Worm (Caenorhabditis elegans): ENCODE results near the gene set-30.

Gene set-30

ce11 chrX:4982009-4982625, 17.0 kb upstream of the set-30 start:
- TF ChIP-seq F37D6.2 (tag; optimal IDR thresholded peaks at IDR 0.05) (peak; percentile 26), jun-1 (tag; optimal IDR thresholded peaks at IDR 0.05) (no peak), hlh-30 (tag; optimal IDR thresholded peaks at IDR 0.05; ENCODE audit: insufficient read depth) (no peak), ama-1 (optimal IDR thresholded peaks at IDR 0.05) (no peak), duxl-1 (tag; optimal IDR thresholded peaks at IDR 0.05; ENCODE audit: poor library complexity) (no peak), hlh-11 (tag; optimal IDR thresholded peaks at IDR 0.05) (no peak), T20F7.1 (GFP tag; optimal IDR thresholded peaks at IDR 0.05) (no peak), F10B5.3 (tag; optimal IDR thresholded peaks at IDR 0.05) (no peak), nhr-25 (tag; optimal IDR thresholded peaks at IDR 0.05; ENCODE audit: borderline replicate concordance, insufficient read depth) (no peak), ceh-20 (GFP tag; IDR thresholded peaks at IDR 0.05) (no peak), Y105C5A.15 (GFP tag; IDR thresholded peaks at IDR 0.05) (no peak), nhr-237 (tag; optimal IDR thresholded peaks at IDR 0.05) (no peak), egl-27 (tag; optimal IDR thresholded peaks at IDR 0.05) (no peak), dpl-1 (GFP tag; optimal IDR thresholded peaks at IDR 0.05) (no peak), lin-1 (GFP tag; IDR thresholded peaks at IDR 0.05) (no peak), nhr-42 (GFP tag; IDR thresholded peaks at IDR 0.05) (no peak), dmd-8 (GFP tag; IDR thresholded peaks at IDR 0.05) (no peak), spr-3 (GFP tag; optimal IDR thresholded peaks at IDR 0.05) (no peak), hif-1 (tag; optimal IDR thresholded peaks at IDR 0.05) (peak in 1 of 2 experiments; percentile 26), arid-1 (GFP tag; conservative IDR thresholded peaks at IDR 0.05) (no peak), unc-39 (tag; optimal IDR thresholded peaks at IDR 0.05) (no peak), ces-1 (GFP tag; optimal IDR thresholded peaks at IDR 0.05) (no peak), hmg-1.1 (GFP tag; IDR thresholded peaks at IDR 0.05) (peak; percentile 45), dmd-6 (GFP tag; IDR thresholded peaks at IDR 0.05) (no peak; the same call in 1 of the 2 replicates), nhr-6 (tag; optimal IDR thresholded peaks at IDR 0.05) (no peak), dve-1 (tag; optimal IDR thresholded peaks at IDR 0.05; ENCODE audit: insufficient read depth) (no peak), mdt-29 (GFP tag; IDR thresholded peaks at IDR 0.05) (no peak), mes-2 (tag; optimal IDR thresholded peaks at IDR 0.05; ENCODE audit: poor library complexity, severe bottlenecking) (no peak), daf-12 (tag; optimal IDR thresholded peaks at IDR 0.05) (no peak), daf-19 (GFP tag; conservative IDR thresholded peaks at IDR 0.05) (no peak), D1046.2 (GFP tag; IDR thresholded peaks at IDR 0.05) (no peak), tag-97 (GFP tag; IDR thresholded peaks at IDR 0.05) (no peak), lin-39 (tag; optimal IDR thresholded peaks at IDR 0.05) (no peak), zfp-2 (tag; optimal IDR thresholded peaks at IDR 0.05) (no peak), fkh-10 (GFP tag; optimal IDR thresholded peaks at IDR 0.05) (peak; percentile 73), zip-11 (GFP tag; IDR thresholded peaks at IDR 0.05) (no peak), rbr-2 (tag; optimal IDR thresholded peaks at IDR 0.05) (peak; percentile 74), pha-4 (GFP tag; IDR thresholded peaks at IDR 0.05) (no peak; the same call in 1 of the 2 replicates), pha-4 (tag; optimal IDR thresholded peaks at IDR 0.05) (no peak), Y75B8A.6 (GFP tag; IDR thresholded peaks at IDR 0.05) (no peak), set-16 (GFP tag; IDR thresholded peaks at IDR 0.05) (peak; percentile 88), unc-130 (GFP tag; optimal IDR thresholded peaks at IDR 0.05) (no peak), php-3 (GFP tag; IDR thresholded peaks at IDR 0.05) (no peak), attf-4 (tag; optimal IDR thresholded peaks at IDR 0.05) (no peak), nhr-11 (tag; optimal IDR thresholded peaks at IDR 0.05) (peak; percentile 50), aly-2 (tag; optimal IDR thresholded peaks at IDR 0.05) (no peak), ceh-44 (GFP tag; IDR thresholded peaks at IDR 0.05) (no peak), zag-1 (tag; optimal IDR thresholded peaks at IDR 0.05) (no peak), snpc-1.2 (GFP tag; IDR thresholded peaks at IDR 0.05) (no peak), ztf-11 (tag; optimal IDR thresholded peaks at IDR 0.05) (no peak), saeg-2 (GFP tag; IDR thresholded peaks at IDR 0.05) (no peak)

Data from whole organism, L4 larva.